Worm (Caenorhabditis elegans) whole organism, L3 larva: ENCODE measurements around the gene asp-4.

ENCODE experiments used
- ama-1 ChIP-seq: fragments of 150-350 bp; optimal IDR thresholded peaks from 2 replicates; lab custom pipeline; 2018
- ceh-82 ChIP-seq: fragments of 150-350 bp; optimal IDR thresholded peaks from 2 replicates; lab custom pipeline; 2014; ENCODE audit warnings: missing biosample characterization, missing genetic modification characterization
- ceh-9 ChIP-seq: sonication (generic microtip); optimal IDR thresholded peaks from 2 replicates; lab custom pipeline; 2018; ENCODE audit warnings: missing biosample characterization, missing genetic modification characterization
- daf-12 ChIP-seq: fragments of 150-350 bp; optimal IDR thresholded peaks from 2 replicates; lab custom pipeline; 2014; ENCODE audit warnings: missing biosample characterization, missing genetic modification reagents, missing genetic modification characterization
- elt-2 ChIP-seq: sonication (generic microtip); optimal IDR thresholded peaks from 2 replicates; lab custom pipeline; 2016; ENCODE audit warnings: missing genetic modification reagents, mild to moderate bottlenecking, missing genetic modification characterization, missing compliant biosample characterization
- fkh-10 ChIP-seq: sonication (generic microtip); optimal IDR thresholded peaks from 2 replicates; lab custom pipeline; 2017; ENCODE audit warnings: missing biosample characterization, missing genetic modification reagents, missing genetic modification characterization
- fos-1 ChIP-seq: fragments of 150-350 bp; optimal IDR thresholded peaks from 2 replicates; lab custom pipeline; 2014; ENCODE audit warnings: missing biosample characterization, missing genetic modification characterization
- mdl-1 ChIP-seq: fragments of 150-350 bp; optimal IDR thresholded peaks from 2 replicates; lab custom pipeline; 2014; ENCODE audit warnings: missing biosample characterization, missing genetic modification characterization
- nhr-12 ChIP-seq: fragments of 150-350 bp; optimal IDR thresholded peaks from 2 replicates; lab custom pipeline; 2014; ENCODE audit warnings: missing biosample characterization, missing genetic modification characterization
- nhr-237 ChIP-seq: fragments of 150-350 bp; optimal IDR thresholded peaks from 2 replicates; lab custom pipeline; 2014; ENCODE audit warnings: missing biosample characterization, missing genetic modification characterization
- nhr-77 ChIP-seq: fragments of 150-350 bp; optimal IDR thresholded peaks from 2 replicates; lab custom pipeline; 2014; ENCODE audit warnings: missing biosample characterization, missing genetic modification characterization
- sea-2 ChIP-seq: fragments of 150-350 bp; sonication (generic microtip); optimal IDR thresholded peaks from 4 replicates; lab custom pipeline; 2014; ENCODE audit warnings: missing biosample characterization, missing genetic modification reagents, missing genetic modification characterization
- snpc-4 ChIP-seq: fragments of 150-350 bp; optimal IDR thresholded peaks from 2 replicates; lab custom pipeline; 2014; ENCODE audit warnings: missing biosample characterization, missing genetic modification characterization
- zag-1 ChIP-seq: fragments of 150-350 bp; optimal IDR thresholded peaks from 2 replicates; lab custom pipeline; 2014; ENCODE audit warnings: missing biosample characterization, missing genetic modification characterization

DNA sequence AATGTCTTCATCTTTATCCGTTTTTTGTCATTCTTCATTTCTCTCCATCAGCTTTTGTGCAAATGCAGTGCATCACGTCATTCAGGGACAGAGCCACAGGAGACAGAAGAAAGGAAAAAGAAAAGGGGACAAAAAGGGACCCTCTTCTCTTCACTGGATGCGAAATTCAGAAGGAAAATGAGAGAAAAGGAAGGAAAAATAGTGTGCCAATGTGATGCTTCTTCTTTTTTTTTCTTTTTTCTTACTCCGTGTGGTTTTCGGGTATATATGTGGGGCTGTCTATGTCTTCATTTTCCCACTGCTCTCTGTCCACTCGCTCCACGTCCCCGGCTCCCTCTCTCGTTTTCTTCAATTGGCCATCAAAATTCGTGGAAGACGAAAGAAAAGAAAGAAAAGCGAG lies 10.8 kb downstream of the asp-4 start:
- peak; percentile 74 for TF ChIP-seq fkh-10 (GFP tag; lab: Kevin White, UChicago)
- no peak for TF ChIP-seq ama-1 (lab: Kevin White, UChicago)
- no peak for TF ChIP-seq mdl-1 (tag; lab: Kevin White, UChicago)
- TF ChIP-seq nhr-237, result no peak
- TF ChIP-seq nhr-12, result no peak
- no peak for TF ChIP-seq snpc-4
- no peak for TF ChIP-seq elt-2 (tag; lab: Kevin White, UChicago)
- TF ChIP-seq nhr-77 (tag; lab: Kevin White, UChicago), result no peak
- TF ChIP-seq fos-1 (tag; lab: Kevin White, UChicago), result no peak
- no peak for TF ChIP-seq daf-12 (tag; lab: Kevin White, UChicago)
- TF ChIP-seq sea-2, result no peak
- no peak for TF ChIP-seq zag-1 (tag; lab: Kevin White, UChicago)
- TF ChIP-seq ceh-9 (tag; lab: Kevin White, UChicago), result no peak
- no peak for TF ChIP-seq ceh-82 (tag; lab: Kevin White, UChicago)
